Fruit fly (Drosophila melanogaster): ENCODE data around the gene CG1105.

The CG1105 gene

dm6 chr3R:7075712-7076183 lies 8.8 kb upstream of the CG1105 start (continued):
- TF ChIP-seq CG12219 (GFP tag; optimal IDR thresholded peaks at IDR 0.05) (peak; percentile 90), CG9817 (tag; optimal IDR thresholded peaks at IDR 0.05) (peak; percentile 78), dpn (GFP tag; optimal IDR thresholded peaks at IDR 0.05) (peak; percentile 89 to 93), fd64A (GFP tag; optimal IDR thresholded peaks at IDR 0.05) (peak; percentile 76), CG10959 (GFP tag; IDR thresholded peaks at IDR 0.05) (no peak), ssp (GFP tag; IDR thresholded peaks at IDR 0.05) (no peak), lab (GFP tag; optimal IDR thresholded peaks at IDR 0.05) (peak; percentile 96), CG1602 (GFP tag; optimal IDR thresholded peaks at IDR 0.05) (peak; percentile 82), CG1647 (GFP tag; optimal IDR thresholded peaks at IDR 0.05) (peak; percentile 86), zf30C (GFP tag; optimal IDR thresholded peaks at IDR 0.05) (peak; percentile 94), Max (GFP tag; optimal IDR thresholded peaks at IDR 0.05) (peak; percentile 86), CG12236 (GFP tag; optimal IDR thresholded peaks at IDR 0.05) (peak; percentile 77), Hr78 (GFP tag; optimal IDR thresholded peaks at IDR 0.05) (peak in 1 of 2 experiments; percentile 78), bcd (GFP tag; optimal IDR thresholded peaks at IDR 0.05) (peak; percentile 87), hth (optimal IDR thresholded peaks at IDR 0.05) (no peak), CG43689 (GFP tag; IDR thresholded peaks at IDR 0.05) (no peak), Sox102F (GFP tag; optimal IDR thresholded peaks at IDR 0.05) (peak; percentile 91), stwl (tag; optimal IDR thresholded peaks at IDR 0.05) (peak; percentile 34), stc (GFP tag; IDR thresholded peaks at IDR 0.05) (no peak), vfl (GFP tag; optimal IDR thresholded peaks at IDR 0.05) (peak; percentile 76), Oli (tag; optimal IDR thresholded peaks at IDR 0.05) (peak; percentile 90), HmgD (GFP tag; optimal IDR thresholded peaks at IDR 0.05) (peak; percentile 54), ranshi (GFP tag; IDR thresholded peaks at IDR 0.05) (no peak), so (GFP tag; IDR thresholded peaks at IDR 0.05) (no peak), klu (GFP tag; IDR thresholded peaks at IDR 0.05) (no peak), ftz-f1 (GFP tag; optimal IDR thresholded peaks at IDR 0.05) (no peak), tx (GFP tag; optimal IDR thresholded peaks at IDR 0.05) (peak; percentile 89), en (GFP tag; optimal IDR thresholded peaks at IDR 0.05) (peak; percentile 85), sisA (GFP tag; IDR thresholded peaks at IDR 0.05) (no peak), nom (GFP tag; optimal IDR thresholded peaks at IDR 0.05) (peak; percentile 83), Pdp1 (GFP tag; optimal IDR thresholded peaks at IDR 0.05) (peak; percentile 82 to 91), CG18476 (GFP tag; optimal IDR thresholded peaks at IDR 0.05) (peak; percentile 89), CG9797 (GFP tag; optimal IDR thresholded peaks at IDR 0.05) (no peak), CG2129 (GFP tag; IDR thresholded peaks at IDR 0.05; ENCODE audit: partially characterized antibody) (no peak), gcm2 (GFP tag; optimal IDR thresholded peaks at IDR 0.05) (peak; percentile 79), Nf-YB (GFP tag; optimal IDR thresholded peaks at IDR 0.05) (peak; percentile 61), Bdp1 (GFP tag; optimal IDR thresholded peaks at IDR 0.05) (peak; percentile 79), CHES-1-like (GFP tag; optimal IDR thresholded peaks at IDR 0.05) (peak; percentile 89), gt (GFP tag; IDR thresholded peaks at IDR 0.05) (no peak), CG7987 (GFP tag; optimal IDR thresholded peaks at IDR 0.05) (peak; percentile 77), Drgx (GFP tag; IDR thresholded peaks at IDR 0.05) (no peak), Taf1 (GFP tag; IDR thresholded peaks at IDR 0.05) (no peak), GATAe (GFP tag; conservative IDR thresholded peaks at IDR 0.05) (no peak), CG7963 (GFP tag; IDR thresholded peaks at IDR 0.05; ENCODE audit: partially characterized antibody) (no peak), Dip2 (GFP tag; IDR thresholded peaks at IDR 0.05) (no peak), CG2202 (tag; optimal IDR thresholded peaks at IDR 0.05) (peak; percentile 67), danr (GFP tag; IDR thresholded peaks at IDR 0.05) (no peak), lilli (GFP tag; optimal IDR thresholded peaks at IDR 0.05) (peak; percentile 94), CG9437 (GFP tag; optimal IDR thresholded peaks at IDR 0.05) (peak; percentile 80), CkIIα-i1 (GFP tag; IDR thresholded peaks at IDR 0.05) (no peak), CG3838 (GFP tag; optimal IDR thresholded peaks at IDR 0.05) (peak; percentile 66)
